Fruit fly (Drosophila melanogaster): ENCODE data around the gene cad.
A peak's percentile ranks its signal among the peaks of the same experiment; 100 is the strongest.

cad gene

DNA sequence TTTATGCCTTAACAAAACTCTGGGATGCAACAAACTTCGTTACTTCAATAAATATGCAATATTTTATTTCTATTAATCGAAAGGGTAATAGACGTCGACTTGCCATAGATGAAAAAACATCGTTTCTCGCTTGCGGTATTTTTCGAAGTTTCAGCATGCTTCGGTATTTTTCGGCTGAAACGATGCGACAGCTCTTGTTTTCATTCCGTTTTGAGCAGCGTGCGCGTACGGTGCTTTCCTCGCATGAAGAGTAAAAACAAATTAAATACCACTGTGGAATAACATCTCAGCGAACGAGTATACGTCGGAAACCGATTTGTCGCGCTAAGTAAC is 26.9 kb downstream of the cad start, which contains the start of gene CG9328 (continued):
- TF ChIP-seq org-1 (GFP tag; optimal IDR thresholded peaks at IDR 0.05) (no peak), bsh (GFP tag; optimal IDR thresholded peaks at IDR 0.05) (peak in 1 of 2 experiments; percentile 15), trh (GFP tag; optimal IDR thresholded peaks at IDR 0.05) (no peak), lov (optimal IDR thresholded peaks at IDR 0.05) (no peak), lov (GFP tag; IDR thresholded peaks at IDR 0.05) (0 out of 3 replicates have a peak, but pooled peaks have one; percentile 18), hb (GFP tag; IDR thresholded peaks at IDR 0.05; ENCODE audit: partially characterized antibody) (no peak), CG13123 (GFP tag; optimal IDR thresholded peaks at IDR 0.05) (no peak), Bteb2 (GFP tag; optimal IDR thresholded peaks at IDR 0.05) (no peak), Six4 (GFP tag; optimal IDR thresholded peaks at IDR 0.05) (peak; percentile 44), CG3995 (GFP tag; optimal IDR thresholded peaks at IDR 0.05) (no peak), C15 (GFP tag; IDR thresholded peaks at IDR 0.05) (no peak), CG10321 (GFP tag; IDR thresholded peaks at IDR 0.05) (no peak), CG10543 (GFP tag; optimal IDR thresholded peaks at IDR 0.05) (peak; percentile 41), H15 (GFP tag; IDR thresholded peaks at IDR 0.05) (no peak), zen2 (GFP tag; IDR thresholded peaks at IDR 0.05; ENCODE audit: partially characterized antibody) (0 out of 3 replicates have a peak, but pooled peaks have one; percentile 52), crc (GFP tag; optimal IDR thresholded peaks at IDR 0.05) (no peak), btn (GFP tag; optimal IDR thresholded peaks at IDR 0.05) (no peak), sc (optimal IDR thresholded peaks at IDR 0.05) (no peak), sc (GFP tag; optimal IDR thresholded peaks at IDR 0.05) (no peak), kah (GFP tag; optimal IDR thresholded peaks at IDR 0.05) (peak; percentile 39), dysf (GFP tag; IDR thresholded peaks at IDR 0.05) (no peak; the same call in 1 of the 3 replicates), jumu (GFP tag; optimal IDR thresholded peaks at IDR 0.05) (peak; percentile 14), Drgx (GFP tag; IDR thresholded peaks at IDR 0.05) (peak; percentile 43), CG12299 (tag; optimal IDR thresholded peaks at IDR 0.05) (peak; percentile 13), B-H1 (GFP tag; IDR thresholded peaks at IDR 0.05) (no peak; the same call in 2 of the 3 replicates), CG7357 (GFP tag; IDR thresholded peaks at IDR 0.05) (no peak), repo (GFP tag; optimal IDR thresholded peaks at IDR 0.05) (peak; percentile 43), CG8944 (GFP tag; optimal IDR thresholded peaks at IDR 0.05) (peak; percentile 7), CG7786 (GFP tag; optimal IDR thresholded peaks at IDR 0.05) (no peak), NK7.1 (GFP tag; optimal IDR thresholded peaks at IDR 0.05) (no peak), Sox100B (GFP tag; optimal IDR thresholded peaks at IDR 0.05) (no peak), CG9817 (tag; optimal IDR thresholded peaks at IDR 0.05) (no peak), CG18476 (GFP tag; optimal IDR thresholded peaks at IDR 0.05) (no peak), CG1024 (GFP tag; IDR thresholded peaks at IDR 0.05) (no peak), p53 (GFP tag; optimal IDR thresholded peaks at IDR 0.05) (no peak), mirr (GFP tag; optimal IDR thresholded peaks at IDR 0.05) (peak; percentile 53), CG10979 (tag; optimal IDR thresholded peaks at IDR 0.05) (peak; percentile 38), Poxn (GFP tag; IDR thresholded peaks at IDR 0.05) (no peak), CG8765 (GFP tag; IDR thresholded peaks at IDR 0.05) (no peak), HHEX (GFP tag; optimal IDR thresholded peaks at IDR 0.05) (no peak), h (optimal IDR thresholded peaks at IDR 0.05) (no peak), CG14710 (tag; optimal IDR thresholded peaks at IDR 0.05) (peak; percentile 53), CG6689 (GFP tag; IDR thresholded peaks at IDR 0.05) (peak; percentile 41; the same call in 1 of the 2 replicates), disco-r (GFP tag; optimal IDR thresholded peaks at IDR 0.05) (no peak), CG11085 (GFP tag; IDR thresholded peaks at IDR 0.05) (no peak), CG18619 (GFP tag; optimal IDR thresholded peaks at IDR 0.05) (no peak), cad (GFP tag; optimal IDR thresholded peaks at IDR 0.05) (no peak), Fer3 (tag; optimal IDR thresholded peaks at IDR 0.05) (peak; percentile 32), CG7372 (GFP tag; IDR thresholded peaks at IDR 0.05) (no peak), Sox102F (GFP tag; optimal IDR thresholded peaks at IDR 0.05) (peak; percentile 19), Dip2 (GFP tag; IDR thresholded peaks at IDR 0.05) (no peak), sna (GFP tag; IDR thresholded peaks at IDR 0.05; ENCODE audit: partially characterized antibody) (peak; percentile 16; the same call in 1 of the 2 replicates), ssp (GFP tag; IDR thresholded peaks at IDR 0.05) (no peak)

Data from whole organism, embryonic.